Worm (Caenorhabditis elegans) whole organism, L1 larva: ENCODE results near the gene F59A7.12.
A peak's percentile ranks its signal among the peaks of the same experiment; 100 is the strongest.

Source experiments
- C34B4.2 ChIP-seq: sonication (generic microtip); optimal IDR thresholded peaks from 2 replicates; lab custom pipeline; 2017; ENCODE audit warnings: mild to moderate bottlenecking, missing genetic modification characterization, missing compliant biosample characterization
- aha-1 ChIP-seq: fragments of 150-350 bp; optimal IDR thresholded peaks from 2 replicates; lab custom pipeline; 2014; ENCODE audit warnings: missing biosample characterization, missing genetic modification characterization
- blmp-1 ChIP-seq: fragments of 150-350 bp; optimal IDR thresholded peaks from 2 replicates; lab custom pipeline; 2014; ENCODE audit warnings: missing biosample characterization, missing genetic modification characterization
- ceh-82 ChIP-seq, 3 experiments: fragments of 150-350 bp in 1 of 3; sonication (generic microtip) in 2 of 3; optimal IDR thresholded peaks; 2 replicates each; lab custom pipeline; 2014 to 2017; ENCODE audit warnings: missing biosample characterization in 3 of 3, missing genetic modification characterization in 3 of 3
- ces-1 ChIP-seq: fragments of 150-350 bp; optimal IDR thresholded peaks from 2 replicates; lab custom pipeline; 2014; ENCODE audit warnings: missing biosample characterization, missing genetic modification reagents, missing genetic modification characterization
- dpl-1 ChIP-seq, 3 experiments: fragments of 150-350 bp in 2 of 3; sonication (generic microtip) in 1 of 3; optimal IDR thresholded peaks; 2 replicates each; lab custom pipeline; 2014 to 2017; ENCODE audit warnings: missing biosample characterization in 3 of 3, missing genetic modification characterization in 3 of 3, missing genetic modification reagents in 3 of 3
- efl-1 ChIP-seq, 4 experiments: fragments of 150-350 bp; optimal IDR thresholded peaks in 3 of 4; peaks in 1 of 4; 1 replicate in 1 of 4; 2 replicates in 3 of 4; lab custom pipeline; 2014; ENCODE audit warnings: missing biosample characterization in 2 of 4, missing genetic modification characterization in 2 of 4, missing genetic modification reagents in 2 of 4
- efl-3 ChIP-seq: fragments of 200-800 bp; sonication (Bioruptor generic); optimal IDR thresholded peaks from 2 replicates; lab custom pipeline; 2018; ENCODE audit warnings: mild to moderate bottlenecking, missing genetic modification characterization, missing compliant biosample characterization
- elt-3 ChIP-seq, 6 experiments: fragments of 150-350 bp in 1 of 6; sonication (generic microtip); optimal IDR thresholded peaks; 2 replicates each; lab custom pipeline; 2017 to 2018; ENCODE audit warnings: missing biosample characterization in 6 of 6, missing genetic modification characterization in 6 of 6, inconsistent platforms in 1 of 6
- ets-5 ChIP-seq: fragments of 200-800 bp; sonication (Bioruptor generic); IDR thresholded peaks from 2 replicates; pipeline ENCODE4 v1.3.6; 2022; ENCODE audit warnings: missing genetic modification characterization, missing compliant biosample characterization
- fkh-4 ChIP-seq: sonication (generic microtip); optimal IDR thresholded peaks from 2 replicates; lab custom pipeline; 2016; ENCODE audit warnings: missing compliant biosample characterization, missing genetic modification characterization, borderline replicate concordance
- fkh-8 ChIP-seq: sonication (generic microtip); optimal IDR thresholded peaks from 2 replicates; lab custom pipeline; 2016; ENCODE audit warnings: mild to moderate bottlenecking, missing genetic modification characterization, missing compliant biosample characterization
- fos-1 ChIP-seq: fragments of 150-350 bp; optimal IDR thresholded peaks from 2 replicates; lab custom pipeline; 2014; ENCODE audit warnings: missing biosample characterization, missing genetic modification characterization
- hlh-17 ChIP-seq: fragments of 200-800 bp; sonication (Bioruptor generic); optimal IDR thresholded peaks from 2 replicates; lab custom pipeline; 2018; ENCODE audit warnings: missing genetic modification characterization, mild to moderate bottlenecking, missing compliant biosample characterization, moderate library complexity, borderline replicate concordance
- hpl-2 ChIP-seq: fragments of 150-350 bp; optimal IDR thresholded peaks from 2 replicates; lab custom pipeline; 2014; ENCODE audit warnings: missing biosample characterization, missing genetic modification reagents, missing genetic modification characterization
- irx-1 ChIP-seq: sonication (generic microtip); optimal IDR thresholded peaks from 2 replicates; lab custom pipeline; 2016; ENCODE audit warnings: missing genetic modification characterization, missing compliant biosample characterization
- lin-13 ChIP-seq: fragments of 150-350 bp; optimal IDR thresholded peaks from 2 replicates; lab custom pipeline; 2014; ENCODE audit warnings: missing biosample characterization, missing genetic modification reagents, missing genetic modification characterization
- lin-14 ChIP-seq: fragments of 200-800 bp; sonication (Bioruptor generic); optimal IDR thresholded peaks from 2 replicates; lab custom pipeline; 2018; ENCODE audit warnings: mild to moderate bottlenecking, missing genetic modification characterization, moderate library complexity, missing compliant biosample characterization
- lin-35 ChIP-seq, 2 experiments: fragments of 150-350 bp; optimal IDR thresholded peaks; 2 replicates each; lab custom pipeline; 2014; ENCODE audit warnings: missing biosample characterization in 2 of 2, missing genetic modification characterization in 2 of 2, missing genetic modification reagents in 2 of 2
- lsy-2 ChIP-seq, 2 experiments: fragments of 150-350 bp; optimal IDR thresholded peaks; 2 replicates each; lab custom pipeline; 2014; ENCODE audit warnings: missing biosample characterization in 2 of 2, missing genetic modification characterization in 2 of 2
- mef-2 ChIP-seq: fragments of 150-350 bp; optimal IDR thresholded peaks from 2 replicates; lab custom pipeline; 2014; ENCODE audit warnings: missing biosample characterization, missing genetic modification characterization
- nhr-11 ChIP-seq: fragments of 150-350 bp; optimal IDR thresholded peaks from 2 replicates; lab custom pipeline; 2014; ENCODE audit warnings: missing biosample characterization, missing genetic modification characterization
- nhr-19 ChIP-seq: fragments of 200-800 bp; sonication (Bioruptor generic); conservative IDR thresholded peaks from 2 replicates; pipeline ENCODE4 v1.3.6; 2022; ENCODE audit warnings: missing genetic modification characterization, missing compliant biosample characterization
- nhr-20 ChIP-seq: sonication (generic microtip); optimal IDR thresholded peaks from 2 replicates; lab custom pipeline; 2016; ENCODE audit warnings: mild to moderate bottlenecking, missing genetic modification characterization, missing compliant biosample characterization
- nhr-47 ChIP-seq: sonication (generic microtip); optimal IDR thresholded peaks from 2 replicates; lab custom pipeline; 2016; ENCODE audit warnings: mild to moderate bottlenecking, missing genetic modification characterization, moderate library complexity, missing compliant biosample characterization
- nhr-71 ChIP-seq: sonication (generic microtip); optimal IDR thresholded peaks from 2 replicates; lab custom pipeline; 2016; ENCODE audit warnings: mild to moderate bottlenecking, missing genetic modification characterization, moderate library complexity, missing compliant biosample characterization
- nhr-77 ChIP-seq: fragments of 150-350 bp; optimal IDR thresholded peaks from 2 replicates; lab custom pipeline; 2014; ENCODE audit warnings: missing biosample characterization, missing genetic modification characterization
- nhr-85 ChIP-seq: sonication (generic microtip); peaks from one replicate; lab custom pipeline; 2016; ENCODE audit warnings: missing genetic modification characterization, inconsistent platforms, missing compliant biosample characterization
- nhr-90 ChIP-seq: sonication (generic microtip); optimal IDR thresholded peaks from 2 replicates; lab custom pipeline; 2016; ENCODE audit warnings: mild to moderate bottlenecking, missing genetic modification characterization, missing compliant biosample characterization; ENCODE audit not compliant: poor library complexity
- rnt-1 ChIP-seq: sonication (generic microtip); optimal IDR thresholded peaks from 2 replicates; lab custom pipeline; 2016; ENCODE audit warnings: mild to moderate bottlenecking, missing genetic modification characterization, moderate library complexity, missing compliant biosample characterization
- skn-1 ChIP-seq: fragments of 150-350 bp; optimal IDR thresholded peaks from 2 replicates; lab custom pipeline; 2014; ENCODE audit warnings: missing biosample characterization, missing genetic modification characterization
- snu-23 ChIP-seq: sonication (generic microtip); optimal IDR thresholded peaks from 2 replicates; lab custom pipeline; 2016; ENCODE audit warnings: missing genetic modification characterization, missing compliant biosample characterization
- sptf-1 ChIP-seq: fragments of 150-350 bp; optimal IDR thresholded peaks from 2 replicates; lab custom pipeline; 2014; ENCODE audit warnings: missing biosample characterization, missing genetic modification characterization
- sup-37 ChIP-seq: fragments of 200-800 bp; sonication (Bioruptor generic); optimal IDR thresholded peaks from 2 replicates; lab custom pipeline; 2018; ENCODE audit warnings: mild to moderate bottlenecking, missing genetic modification characterization, missing compliant biosample characterization
- swsn-7 ChIP-seq: sonication (generic microtip); optimal IDR thresholded peaks from 2 replicates; lab custom pipeline; 2016; ENCODE audit warnings: missing genetic modification characterization, missing compliant biosample characterization
- tbx-2 ChIP-seq: sonication (generic microtip); optimal IDR thresholded peaks from 2 replicates; lab custom pipeline; 2016; ENCODE audit warnings: missing genetic modification characterization, missing compliant biosample characterization
- unc-130 ChIP-seq: fragments of 150-350 bp; optimal IDR thresholded peaks from 2 replicates; lab custom pipeline; 2017; ENCODE audit warnings: missing biosample characterization, missing genetic modification characterization, inconsistent platforms
- unc-98 ChIP-seq: fragments of 200-800 bp; sonication (Bioruptor generic); IDR thresholded peaks from 2 replicates; pipeline ENCODE4 v1.3.6; 2022; ENCODE audit warnings: missing genetic modification characterization, missing compliant biosample characterization
- zip-4 ChIP-seq: fragments of 200-800 bp; sonication (Bioruptor generic); optimal IDR thresholded peaks from 2 replicates; lab custom pipeline; 2018; ENCODE audit warnings: mild to moderate bottlenecking, missing genetic modification characterization, moderate library complexity, missing compliant biosample characterization

Gene F59A7.12

DNA sequence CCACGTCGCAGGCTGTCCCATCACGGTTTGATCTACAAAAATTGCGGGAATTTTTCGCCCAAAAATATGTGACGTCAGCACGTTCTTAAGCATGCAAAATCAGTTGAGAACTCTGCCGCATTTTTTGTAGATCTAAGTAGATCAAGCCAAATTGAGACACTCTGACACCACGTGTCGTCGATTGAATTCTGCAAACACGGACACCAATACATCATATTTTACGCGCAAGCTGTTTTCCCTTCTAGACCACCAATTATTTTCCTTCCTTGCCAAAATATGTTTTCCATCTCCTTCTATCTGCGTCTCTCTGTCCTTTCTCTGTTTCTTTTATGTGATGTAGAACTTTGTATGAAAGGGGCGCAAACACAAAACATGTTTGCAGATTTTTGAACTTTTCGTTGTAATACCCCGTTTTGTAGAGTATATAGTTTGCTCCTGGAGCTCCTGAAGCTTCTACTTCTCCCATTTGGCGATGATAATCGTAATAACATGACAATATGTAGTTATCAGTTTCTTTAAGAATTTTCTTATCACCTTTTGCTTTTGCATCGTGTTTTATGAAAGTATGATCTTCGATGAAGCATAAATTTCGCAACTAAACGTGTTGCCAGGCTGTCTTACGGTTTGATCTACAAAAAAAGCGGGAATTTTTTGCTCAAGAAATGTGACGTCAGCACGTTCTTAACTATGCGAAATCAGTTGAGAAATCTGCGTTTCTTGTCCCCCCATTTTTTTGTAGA is 26.0 kb downstream of the F59A7.12 start (continued):
- TF ChIP-seq unc-130, result no peak
- TF ChIP-seq dpl-1 (GFP tag; optimal IDR thresholded peaks at IDR 0.05; lab: Kevin White, UChicago), result no peak
- no peak for TF ChIP-seq aha-1 (tag; lab: Kevin White, UChicago)
- TF ChIP-seq sup-37 (GFP tag; lab: Kevin White, UChicago), result no peak
- no peak for TF ChIP-seq nhr-11 (tag; lab: Kevin White, UChicago)

DNA sequence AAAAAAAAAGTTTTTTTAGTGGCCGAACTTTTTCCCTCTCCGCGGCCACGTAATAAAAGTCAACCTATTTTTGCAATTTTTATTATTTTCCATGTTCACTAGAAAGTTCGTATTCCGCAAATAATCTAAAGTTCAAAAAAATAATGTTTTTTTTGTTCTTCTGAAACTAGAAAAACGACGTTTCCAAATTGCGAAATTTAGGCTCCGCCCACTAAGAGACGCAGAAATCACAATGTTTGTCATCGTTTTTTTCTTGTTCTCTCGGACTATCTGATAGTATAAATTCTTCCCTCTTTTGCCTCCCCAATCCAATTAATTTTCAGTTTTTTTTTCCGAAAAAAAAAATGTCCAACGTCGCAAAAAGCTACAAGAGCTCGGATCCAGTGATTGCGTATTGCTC is 27.3 kb downstream of the F59A7.12 start, which contains the start of gene comt-3:
Gene comt-3 (plus strand): TSS at position 214 of the 400 bp plus-strand sequence.
- TF ChIP-seq nhr-71 (peak; percentile 8), zip-4 (GFP tag; lab: Kevin White, UChicago) (peak; percentile 22), nhr-20 (tag; lab: Kevin White, UChicago) (peak; percentile 39), nhr-19 (no peak), lin-35 (GFP tag; optimal IDR thresholded peaks at IDR 0.05; lab: Kevin White, UChicago) (peak in 1 of 2 experiments; percentile 3), skn-1 (tag; lab: Kevin White, UChicago) (peak; percentile 99), efl-1 (optimal IDR thresholded peaks at IDR 0.05; lab: Kevin White, UChicago) (no peak), efl-1 (GFP tag; optimal IDR thresholded peaks at IDR 0.05 in 1 of 2; lab: Kevin White, UChicago) (peak in 1 of 2 experiments; percentile 24), nhr-90 (tag; lab: Kevin White, UChicago) (no peak)
- TF ChIP-seq, all 84 proteins: peak for 6

DNA sequence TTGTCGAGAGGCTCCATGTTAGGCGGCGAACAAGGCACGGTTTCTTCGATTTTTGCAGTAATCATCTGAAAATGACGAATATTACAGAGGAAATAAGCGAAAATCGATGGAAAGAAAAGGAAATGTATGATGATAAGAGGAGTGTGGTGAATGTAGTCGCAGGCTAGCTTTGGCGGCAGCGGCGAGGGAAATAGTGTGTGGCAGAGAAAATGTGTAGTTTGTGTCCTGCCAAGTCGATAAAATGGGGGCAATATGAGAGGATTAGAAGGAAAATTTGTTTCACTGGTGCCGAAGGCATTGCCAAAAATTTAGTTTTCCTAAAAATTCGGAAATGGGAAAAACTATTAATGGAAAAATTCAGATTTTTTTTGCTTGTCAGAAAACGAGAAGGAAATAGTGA is 36.8 kb downstream of the F59A7.12 start, which contains the start of gene nhr-86:
Gene nhr-86 (minus strand): TSS at position 71 of the 400 bp plus-strand sequence.
- TF ChIP-seq lin-35 (GFP tag; optimal IDR thresholded peaks at IDR 0.05; lab: Kevin White, UChicago) (peak in 1 of 2 experiments; percentile 33), hpl-2 (no peak), nhr-20 (tag; lab: Kevin White, UChicago) (peak; percentile 27), hlh-17 (GFP tag; lab: Kevin White, UChicago) (no peak), tbx-2 (tag; lab: Kevin White, UChicago) (no peak), efl-3 (no peak), fkh-8 (tag; lab: Kevin White, UChicago) (no peak), nhr-90 (tag; lab: Kevin White, UChicago) (no peak), elt-3 (tag; optimal IDR thresholded peaks at IDR 0.05; lab: Kevin White, UChicago) (no peak), sptf-1 (tag; lab: Kevin White, UChicago) (no peak), lin-14 (GFP tag; lab: Kevin White, UChicago) (no peak), nhr-85 (peak; percentile 31), ces-1 (GFP tag; lab: Kevin White, UChicago) (no peak), snu-23 (GFP tag; lab: Kevin White, UChicago) (peak; percentile 39), blmp-1 (peak; percentile 54), skn-1 (tag; lab: Kevin White, UChicago) (peak; percentile 22), ets-5 (GFP tag; lab: Robert Waterston, UW) (no peak), fkh-4 (tag; lab: Kevin White, UChicago) (no peak), efl-1 (optimal IDR thresholded peaks at IDR 0.05; lab: Kevin White, UChicago) (no peak), efl-1 (GFP tag; optimal IDR thresholded peaks at IDR 0.05 in 1 of 2; lab: Kevin White, UChicago) (no peak), mef-2 (no peak)

DNA sequence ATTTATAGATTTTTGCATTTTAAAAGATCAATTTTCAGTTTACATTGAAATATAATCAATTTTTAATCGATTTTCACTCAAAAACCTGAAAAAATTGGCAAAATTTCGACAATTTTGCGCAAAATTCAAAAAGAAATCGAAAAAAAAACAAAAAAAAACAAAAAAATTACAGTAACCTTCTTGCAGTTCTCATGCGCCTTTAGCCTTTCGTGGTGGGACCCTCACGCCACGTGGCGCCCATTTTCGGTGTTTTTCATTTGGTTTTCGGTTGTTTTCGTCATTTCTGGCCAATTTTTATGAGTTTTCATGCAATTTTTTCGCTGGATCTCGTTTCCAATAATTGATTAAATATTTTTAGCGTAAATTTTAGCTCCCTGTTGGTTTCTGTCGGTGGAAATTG is 37.4 kb downstream of the F59A7.12 start:
- TF ChIP-seq hpl-2 (no peak), snu-23 (GFP tag; lab: Kevin White, UChicago) (no peak)

DNA sequence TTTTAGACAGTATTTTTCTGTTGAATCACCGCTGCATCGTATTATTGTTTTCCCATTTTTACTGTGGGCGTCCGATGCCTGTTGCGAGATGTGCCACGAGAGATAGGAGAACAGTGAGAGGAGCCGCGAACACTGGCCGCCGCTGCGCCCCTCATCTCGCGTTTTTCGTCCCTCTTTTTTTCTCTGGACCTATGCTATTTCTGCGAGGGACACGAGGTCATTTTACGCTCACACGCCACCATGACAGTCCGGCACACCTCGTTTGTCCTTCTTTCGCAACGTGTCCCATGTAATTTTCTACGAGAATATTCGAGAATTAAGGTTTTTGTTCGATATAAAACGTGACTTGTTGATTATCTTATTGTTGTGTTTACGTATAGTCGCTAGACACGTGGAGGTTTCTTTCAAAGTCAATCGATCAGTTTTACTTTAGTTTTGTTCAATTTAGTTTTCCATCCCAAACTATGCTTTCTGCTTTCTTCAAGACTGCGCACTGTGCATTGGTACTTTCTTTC is 38.1 kb downstream of the F59A7.12 start, which contains the start of gene lbp-9:
Gene lbp-9 (plus strand): TSS at position 465 of the 515 bp plus-strand sequence.
- TF ChIP-seq lin-13 (GFP tag; lab: Kevin White, UChicago) (peak; percentile 28), lin-14 (GFP tag; lab: Kevin White, UChicago) (peak; percentile 99), fos-1 (tag; lab: Kevin White, UChicago) (no peak), dpl-1 (GFP tag; optimal IDR thresholded peaks at IDR 0.05; lab: Kevin White, UChicago) (peak in 2 of 3 experiments; percentile 6 to 50), rnt-1 (tag; lab: Kevin White, UChicago) (peak; percentile 10), nhr-47 (tag; lab: Kevin White, UChicago) (peak; percentile 41), nhr-77 (tag; lab: Kevin White, UChicago) (no peak), snu-23 (GFP tag; lab: Kevin White, UChicago) (peak; percentile 80), swsn-7 (tag; lab: Kevin White, UChicago) (peak; percentile 40), lsy-2 (tag; optimal IDR thresholded peaks at IDR 0.05; lab: Kevin White, UChicago) (peak; percentile 15 to 34), ceh-82 (tag; optimal IDR thresholded peaks at IDR 0.05; lab: Kevin White, UChicago) (peak in 1 of 3 experiments; percentile 31), nhr-20 (tag; lab: Kevin White, UChicago) (peak; percentile 88), nhr-85 (peak; percentile 91), C34B4.2 (tag; lab: Kevin White, UChicago) (no peak), nhr-71 (peak; percentile 80), irx-1 (peak; percentile 25), nhr-11 (tag; lab: Kevin White, UChicago) (no peak), nhr-19 (peak; percentile 37; the same call in 1 of the 2 replicates), blmp-1 (peak; percentile 36), unc-98 (GFP tag; lab: Robert Waterston, UW) (no peak)
